Fruit fly (Drosophila melanogaster) whole organism, embryonic: ENCODE measurements around the gene CG12811.

ENCODE experiments used
- B-H2 ChIP-seq: fragments of 200-800 bp; sonication (Bioruptor generic); optimal IDR thresholded peaks from 2 replicates; lab custom pipeline; 2018; ENCODE audit warnings: missing biosample characterization, mild to moderate bottlenecking, missing genetic modification characterization
- BtbVII ChIP-seq: fragments of 200-800 bp; sonication (Bioruptor generic); optimal IDR thresholded peaks from 3 replicates; lab custom pipeline; 2017; ENCODE audit warnings: missing biosample characterization, mild to moderate bottlenecking, missing genetic modification characterization
- CG10959 ChIP-seq: fragments of 200-800 bp; sonication (Bioruptor generic); IDR thresholded peaks from 2 replicates; pipeline ENCODE4 v1.3.6; 2022; ENCODE audit warnings: missing biosample characterization, missing genetic modification characterization
- CG12219 ChIP-seq: fragments of 200-800 bp; sonication (Bioruptor generic); optimal IDR thresholded peaks from 3 replicates; lab custom pipeline; 2018; ENCODE audit warnings: missing biosample characterization, mild to moderate bottlenecking, missing genetic modification characterization
- CG12391 ChIP-seq: fragments of 200-800 bp; sonication (Bioruptor generic); optimal IDR thresholded peaks from 3 replicates; lab custom pipeline; 2018; ENCODE audit warnings: missing biosample characterization, mild to moderate bottlenecking, missing genetic modification characterization, moderate library complexity
- CG12769 ChIP-seq: fragments of 200-800 bp; sonication (Bioruptor generic); optimal IDR thresholded peaks from 2 replicates; lab custom pipeline; 2019; ENCODE audit warnings: missing biosample characterization, mild to moderate bottlenecking, missing genetic modification characterization, moderate library complexity
- CG14965 ChIP-seq: fragments of 200-800 bp; sonication (Bioruptor generic); optimal IDR thresholded peaks from 2 replicates; lab custom pipeline; 2016; ENCODE audit warnings: missing biosample characterization, missing genetic modification characterization, borderline replicate concordance
- CG15269 ChIP-seq: fragments of 200-800 bp; sonication (Bioruptor generic); optimal IDR thresholded peaks from 2 replicates; lab custom pipeline; 2018; ENCODE audit warnings: missing biosample characterization, mild to moderate bottlenecking, missing genetic modification characterization, moderate library complexity
- CG15696 ChIP-seq: fragments of 200-800 bp; sonication (Bioruptor generic); optimal IDR thresholded peaks from 2 replicates; lab custom pipeline; 2019; ENCODE audit warnings: missing biosample characterization, mild to moderate bottlenecking, missing genetic modification characterization, moderate library complexity
- CG17361 ChIP-seq: fragments of 200-800 bp; sonication (Bioruptor generic); IDR thresholded peaks from 3 replicates; pipeline ENCODE4 v1.3.6; 2022; ENCODE audit warnings: missing biosample characterization, missing genetic modification characterization
- CG2678 ChIP-seq: fragments of 200-800 bp; sonication (Bioruptor generic); optimal IDR thresholded peaks from 3 replicates; lab custom pipeline; 2019; ENCODE audit warnings: missing biosample characterization, mild to moderate bottlenecking, missing genetic modification characterization, moderate library complexity
- CG6854 ChIP-seq: fragments of 200-800 bp; sonication (Bioruptor generic); optimal IDR thresholded peaks from 3 replicates; lab custom pipeline; 2017; ENCODE audit warnings: missing biosample characterization, mild to moderate bottlenecking, missing genetic modification characterization
- CG7271 ChIP-seq: fragments of 200-800 bp; sonication (Bioruptor generic); optimal IDR thresholded peaks from 2 replicates; lab custom pipeline; 2018; ENCODE audit warnings: missing biosample characterization, mild to moderate bottlenecking, missing genetic modification characterization, moderate library complexity
- CG7556 ChIP-seq: fragments of 200-800 bp; sonication (Bioruptor generic); optimal IDR thresholded peaks from 2 replicates; lab custom pipeline; 2017; ENCODE audit warnings: missing biosample characterization, mild to moderate bottlenecking, missing genetic modification characterization
- CG7839 ChIP-seq: fragments of 200-800 bp; sonication (Bioruptor generic); optimal IDR thresholded peaks from 3 replicates; lab custom pipeline; 2018; ENCODE audit warnings: missing biosample characterization, mild to moderate bottlenecking, missing genetic modification characterization, moderate library complexity
- CG9437 ChIP-seq: fragments of 200-800 bp; sonication (Bioruptor generic); optimal IDR thresholded peaks from 2 replicates; lab custom pipeline; 2018; ENCODE audit warnings: missing biosample characterization, mild to moderate bottlenecking, missing genetic modification characterization
- CG9727 ChIP-seq: fragments of 200-800 bp; sonication (Bioruptor generic); optimal IDR thresholded peaks from 3 replicates; lab custom pipeline; 2017; ENCODE audit warnings: missing biosample characterization, mild to moderate bottlenecking, missing genetic modification characterization
- Deaf1 ChIP-seq: fragments of 200-800 bp; optimal IDR thresholded peaks from 3 replicates; lab custom pipeline; 2019; ENCODE audit warnings: missing biosample characterization, mild to moderate bottlenecking, missing genetic modification characterization, moderate library complexity
- Dip2 ChIP-seq: fragments of 200-800 bp; sonication (Bioruptor generic); IDR thresholded peaks from 2 replicates; pipeline ENCODE4 v1.3.6; 2022; ENCODE audit warnings: missing biosample characterization, missing genetic modification characterization
- HHEX ChIP-seq: fragments of 200-800 bp; sonication (Bioruptor generic); optimal IDR thresholded peaks from 3 replicates; lab custom pipeline; 2017; ENCODE audit warnings: missing biosample characterization, mild to moderate bottlenecking, missing genetic modification characterization, missing genetic modification reagents
- Hand ChIP-seq: fragments of 200-800 bp; sonication (Bioruptor generic); optimal IDR thresholded peaks from 2 replicates; lab custom pipeline; 2017; ENCODE audit warnings: mild to moderate bottlenecking, missing biosample characterization, missing genetic modification reagents, missing genetic modification characterization
- Med ChIP-seq: fragments of 200-800 bp; sonication (Bioruptor generic); peaks from one replicate; lab custom pipeline; 2016; ENCODE audit warnings: missing biosample characterization, missing genetic modification characterization, mild to moderate bottlenecking, inconsistent platforms, moderate library complexity
- Meics ChIP-seq: fragments of 200-800 bp; sonication (Bioruptor generic); optimal IDR thresholded peaks from 2 replicates; lab custom pipeline; 2017; ENCODE audit warnings: missing biosample characterization, mild to moderate bottlenecking, missing genetic modification characterization
- Rfx ChIP-seq: fragments of 200-800 bp; sonication (Bioruptor generic); IDR thresholded peaks from 2 replicates; pipeline ENCODE4 v1.3.6; 2022; ENCODE audit warnings: missing biosample characterization, missing genetic modification characterization
- Sox100B ChIP-seq: fragments of 200-800 bp; sonication (Bioruptor generic); optimal IDR thresholded peaks from 3 replicates; lab custom pipeline; 2018; ENCODE audit warnings: missing biosample characterization, mild to moderate bottlenecking, missing genetic modification characterization
- Xbp1 ChIP-seq: fragments of 200-800 bp; sonication (Bioruptor generic); optimal IDR thresholded peaks from 3 replicates; lab custom pipeline; 2016; ENCODE audit warnings: missing biosample characterization, mild to moderate bottlenecking, missing genetic modification characterization
- ato ChIP-seq: fragments of 200-800 bp; sonication (Bioruptor generic); IDR thresholded peaks from 2 replicates; pipeline ENCODE4 v1.3.6; 2022; ENCODE audit warnings: missing biosample characterization, missing genetic modification characterization; ENCODE audit not compliant: partially characterized antibody
- bowl ChIP-seq: fragments of 200-800 bp; sonication (Bioruptor generic); IDR thresholded peaks from 2 replicates; pipeline ENCODE4 v1.3.6; 2022; ENCODE audit warnings: missing biosample characterization, missing genetic modification characterization
- chinmo ChIP-seq: fragments of 200-800 bp; sonication (Bioruptor generic); IDR thresholded peaks from 4 replicates; pipeline ENCODE4 v1.3.6; 2022; ENCODE audit warnings: missing biosample characterization, missing genetic modification characterization; ENCODE audit not compliant: partially characterized antibody
- cwo ChIP-seq: fragments of 200-800 bp; sonication (Bioruptor generic); optimal IDR thresholded peaks from 3 replicates; lab custom pipeline; 2017; ENCODE audit warnings: missing biosample characterization, missing genetic modification characterization, mild to moderate bottlenecking, moderate library complexity, missing genetic modification reagents
- dmrt99B ChIP-seq: fragments of 200-800 bp; sonication (Bioruptor generic); optimal IDR thresholded peaks from 2 replicates; lab custom pipeline; 2018; ENCODE audit warnings: missing biosample characterization, mild to moderate bottlenecking, missing genetic modification characterization, moderate library complexity
- ewg ChIP-seq: fragments of 200-800 bp; sonication (Bioruptor generic); optimal IDR thresholded peaks from 3 replicates; lab custom pipeline; 2017; ENCODE audit warnings: mild to moderate bottlenecking, missing biosample characterization, missing genetic modification reagents, missing genetic modification characterization
- exex ChIP-seq: fragments of 200-800 bp; sonication (Bioruptor generic); optimal IDR thresholded peaks from 4 replicates; lab custom pipeline; 2018; ENCODE audit warnings: missing biosample characterization, mild to moderate bottlenecking, missing genetic modification characterization, moderate library complexity
- grau ChIP-seq: fragments of 200-800 bp; optimal IDR thresholded peaks from 3 replicates; lab custom pipeline; 2019; ENCODE audit warnings: missing biosample characterization, mild to moderate bottlenecking, missing genetic modification characterization, moderate library complexity
- grn ChIP-seq: fragments of 200-800 bp; sonication (Bioruptor generic); optimal IDR thresholded peaks from 3 replicates; lab custom pipeline; 2017; ENCODE audit warnings: missing biosample characterization, missing genetic modification characterization
- gro ChIP-seq: fragments of 200-800 bp; sonication (Bioruptor generic); optimal IDR thresholded peaks from 2 replicates; lab custom pipeline; 2016; ENCODE audit warnings: missing biosample characterization, missing genetic modification characterization
- mirr ChIP-seq: fragments of 200-800 bp; sonication (Bioruptor generic); optimal IDR thresholded peaks from 3 replicates; lab custom pipeline; 2018; ENCODE audit warnings: missing biosample characterization, mild to moderate bottlenecking, missing genetic modification characterization
- nerfin-1 ChIP-seq: fragments of 200-800 bp; sonication (Bioruptor generic); optimal IDR thresholded peaks from 3 replicates; lab custom pipeline; 2019; ENCODE audit warnings: missing biosample characterization, mild to moderate bottlenecking, missing genetic modification characterization, moderate library complexity
- nmo ChIP-seq: fragments of 200-800 bp; sonication (Bioruptor generic); optimal IDR thresholded peaks from 2 replicates; lab custom pipeline; 2018; ENCODE audit warnings: missing biosample characterization, mild to moderate bottlenecking, missing genetic modification characterization, moderate library complexity
- odd ChIP-seq: fragments of 200-800 bp; sonication (Bioruptor generic); optimal IDR thresholded peaks from 2 replicates; lab custom pipeline; 2017; ENCODE audit warnings: missing biosample characterization, mild to moderate bottlenecking, missing genetic modification characterization
- pzg ChIP-seq: fragments of 200-800 bp; sonication (Bioruptor generic); optimal IDR thresholded peaks from 3 replicates; lab custom pipeline; 2018; ENCODE audit warnings: missing biosample characterization, mild to moderate bottlenecking, missing genetic modification characterization, moderate library complexity
- schlank ChIP-seq: fragments of 200-800 bp; sonication (Bioruptor generic); optimal IDR thresholded peaks from 2 replicates; lab custom pipeline; 2018; ENCODE audit warnings: missing biosample characterization, mild to moderate bottlenecking, missing genetic modification characterization
- scrt ChIP-seq: fragments of 200-800 bp; sonication (Bioruptor generic); optimal IDR thresholded peaks from 2 replicates; lab custom pipeline; 2018; ENCODE audit warnings: missing biosample characterization, mild to moderate bottlenecking, missing genetic modification characterization, moderate library complexity
- sd ChIP-seq: fragments of 200-800 bp; sonication (Bioruptor generic); optimal IDR thresholded peaks from 3 replicates; lab custom pipeline; 2018; ENCODE audit warnings: missing biosample characterization, mild to moderate bottlenecking, missing genetic modification characterization, moderate library complexity
- sug ChIP-seq: fragments of 200-800 bp; optimal IDR thresholded peaks from 2 replicates; lab custom pipeline; 2019; ENCODE audit warnings: missing biosample characterization, mild to moderate bottlenecking, missing genetic modification characterization, moderate library complexity
- tio ChIP-seq: fragments of 200-800 bp; sonication (Bioruptor generic); optimal IDR thresholded peaks from 2 replicates; lab custom pipeline; 2017; ENCODE audit warnings: missing biosample characterization, missing genetic modification characterization, inconsistent platforms
- unpg ChIP-seq: fragments of 200-800 bp; sonication (Bioruptor generic); optimal IDR thresholded peaks from 3 replicates; lab custom pipeline; 2018; ENCODE audit warnings: missing biosample characterization, mild to moderate bottlenecking, missing genetic modification characterization, moderate library complexity
- zf30C ChIP-seq: fragments of 200-800 bp; sonication (Bioruptor generic); optimal IDR thresholded peaks from 3 replicates; lab custom pipeline; 2018; ENCODE audit warnings: missing biosample characterization, mild to moderate bottlenecking, missing genetic modification characterization

CG12811 gene

DNA sequence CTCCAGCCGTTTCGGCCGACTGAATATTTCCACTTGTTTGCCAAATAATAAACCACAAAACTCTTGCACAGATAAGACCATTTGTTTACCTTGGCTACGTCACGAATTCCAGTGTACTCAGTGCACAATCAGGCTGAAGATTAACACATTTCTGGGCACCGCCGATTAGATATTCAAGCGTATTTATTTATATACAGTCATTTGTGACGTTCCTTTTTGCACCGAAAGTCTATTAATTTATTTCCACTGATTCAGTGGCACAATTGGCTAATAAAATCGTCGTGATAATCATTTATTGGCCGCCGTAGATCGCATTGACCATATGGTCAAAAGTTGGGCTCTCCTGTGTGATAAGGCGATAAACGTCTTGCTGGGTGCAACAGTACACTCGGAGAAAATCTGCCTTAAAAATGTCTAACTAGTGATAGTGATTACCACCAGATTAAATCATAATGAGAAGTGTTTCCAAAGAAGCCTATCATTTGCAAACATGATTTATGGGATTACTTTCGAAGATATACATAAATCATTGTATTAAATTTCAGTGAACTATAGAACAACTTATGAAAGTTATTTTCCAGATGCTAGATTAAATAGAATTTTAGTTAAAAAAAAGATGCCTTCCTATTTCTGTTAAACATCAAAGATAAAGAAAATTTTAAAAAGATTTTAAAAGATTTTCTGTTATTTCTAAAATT, 5.8 kb upstream of the CG12811 start (continued):
- TF ChIP-seq sd (tag; lab: Kevin White, UChicago): peak; percentile 97
- TF ChIP-seq CG7839 (tag; lab: Kevin White, UChicago): peak; percentile 38
- TF ChIP-seq chinmo (GFP tag; lab: Robert Waterston, UW): 0 out of 4 replicates have a peak, but pooled peaks have one; percentile 44
- no peak for TF ChIP-seq ato
- TF ChIP-seq bowl (GFP tag; lab: Robert Waterston, UW): no peak
- peak; percentile 24 for TF ChIP-seq scrt
- peak; percentile 62 for TF ChIP-seq CG2678 (tag; lab: Kevin White, UChicago)
- peak; percentile 17 for TF ChIP-seq CG6854 (GFP tag; lab: Kevin White, UChicago)
- TF ChIP-seq Xbp1 (GFP tag; lab: Kevin White, UChicago): peak; percentile 11
- peak; percentile 26 for TF ChIP-seq zf30C
- TF ChIP-seq CG9437 (GFP tag; lab: Kevin White, UChicago): peak; percentile 17
- TF ChIP-seq mirr (GFP tag; lab: Kevin White, UChicago): peak; percentile 95
- TF ChIP-seq CG7556: peak; percentile 48
- peak; percentile 23 for TF ChIP-seq CG12391 (tag; lab: Kevin White, UChicago)
- TF ChIP-seq exex: peak; percentile 99
- TF ChIP-seq cwo: peak; percentile 16
- TF ChIP-seq CG15269 (tag; lab: Kevin White, UChicago): peak; percentile 45
- TF ChIP-seq CG12219 (GFP tag; lab: Kevin White, UChicago): peak; percentile 9
- TF ChIP-seq Meics: peak; percentile 40
- no peak; the same call in 2 of the 3 replicates for TF ChIP-seq CG17361 (GFP tag; lab: Robert Waterston, UW)
- TF ChIP-seq Sox100B: peak; percentile 5
- no peak for TF ChIP-seq CG7271 (tag; lab: Kevin White, UChicago)
- TF ChIP-seq ewg (GFP tag; lab: Kevin White, UChicago): no peak
- peak; percentile 11 for TF ChIP-seq HHEX (GFP tag; lab: Kevin White, UChicago)
- TF ChIP-seq nmo (GFP tag; lab: Kevin White, UChicago): peak; percentile 14
- peak; percentile 77 for TF ChIP-seq grn (GFP tag; lab: Kevin White, UChicago)
- peak; percentile 8 for TF ChIP-seq schlank
- peak; percentile 19 for TF ChIP-seq dmrt99B (tag; lab: Kevin White, UChicago)
- peak; percentile 42 for TF ChIP-seq grau (tag; lab: Kevin White, UChicago)
- peak; percentile 32 for TF ChIP-seq Hand (GFP tag; lab: Kevin White, UChicago)
- TF ChIP-seq nerfin-1 (tag; lab: Kevin White, UChicago): no peak
- no peak for TF ChIP-seq pzg (GFP tag; lab: Kevin White, UChicago)
- peak; percentile 48 for TF ChIP-seq CG12769
- no peak for TF ChIP-seq CG14965 (GFP tag; lab: Kevin White, UChicago)
- TF ChIP-seq CG10959 (GFP tag; lab: Robert Waterston, UW): no peak
- no peak for TF ChIP-seq Dip2 (GFP tag; lab: Robert Waterston, UW)
- TF ChIP-seq sug: peak; percentile 80
- TF ChIP-seq B-H2: peak; percentile 59
- no peak for TF ChIP-seq odd
- peak; percentile 19 for TF ChIP-seq CG9727 (GFP tag; lab: Kevin White, UChicago)
- no peak for TF ChIP-seq Deaf1 (tag; lab: Kevin White, UChicago)
- TF ChIP-seq BtbVII (GFP tag; lab: Kevin White, UChicago): peak; percentile 84
- no peak for TF ChIP-seq CG15696 (tag; lab: Kevin White, UChicago)
- 0 out of 2 replicates have a peak, but pooled peaks have one; percentile 4 for TF ChIP-seq Rfx (GFP tag; lab: Robert Waterston, UW)
- TF ChIP-seq unpg (GFP tag; lab: Kevin White, UChicago): peak; percentile 37
- peak; percentile 8 for TF ChIP-seq gro (GFP tag; lab: Kevin White, UChicago)
- no peak for TF ChIP-seq tio (GFP tag; lab: Kevin White, UChicago)
- TF ChIP-seq Med (GFP tag; lab: Kevin White, UChicago): peak; percentile 79
